Fruit fly (Drosophila melanogaster) whole organism, embryonic: ENCODE data around the gene mRpL4.
A peak's percentile ranks its signal among the peaks of the same experiment; 100 is the strongest.

Experiments used
- CG10431 ChIP-seq: fragments of 200-800 bp; sonication (Bioruptor generic); optimal IDR thresholded peaks from 3 replicates; lab custom pipeline; 2018; ENCODE audit warnings: missing biosample characterization, mild to moderate bottlenecking, missing genetic modification characterization
- CG10959 ChIP-seq: fragments of 200-800 bp; sonication (Bioruptor generic); IDR thresholded peaks from 2 replicates; pipeline ENCODE4 v1.3.6; 2022; ENCODE audit warnings: missing biosample characterization, missing genetic modification characterization
- CG12155 ChIP-seq: fragments of 200-800 bp; sonication (Bioruptor generic); optimal IDR thresholded peaks from 3 replicates; lab custom pipeline; 2016; ENCODE audit warnings: missing biosample characterization, missing genetic modification characterization
- CG13296 ChIP-seq: fragments of 200-800 bp; sonication (Bioruptor generic); optimal IDR thresholded peaks from 3 replicates; lab custom pipeline; 2018; ENCODE audit warnings: missing biosample characterization, mild to moderate bottlenecking, missing genetic modification characterization
- CG1602 ChIP-seq: fragments of 200-800 bp; sonication (Bioruptor generic); optimal IDR thresholded peaks from 3 replicates; lab custom pipeline; 2016; ENCODE audit warnings: missing biosample characterization, missing genetic modification characterization
- CG1603 ChIP-seq: fragments of 200-800 bp; sonication (Bioruptor generic); optimal IDR thresholded peaks from 2 replicates; lab custom pipeline; 2019; ENCODE audit warnings: missing biosample characterization, mild to moderate bottlenecking, missing genetic modification characterization, moderate library complexity
- CG2199 ChIP-seq: fragments of 200-800 bp; sonication (Bioruptor generic); IDR thresholded peaks from 3 replicates; pipeline ENCODE4 v1.3.6; 2022; ENCODE audit warnings: missing biosample characterization, missing genetic modification characterization
- CG3281 ChIP-seq: fragments of 200-800 bp; sonication (Bioruptor generic); optimal IDR thresholded peaks from 3 replicates; lab custom pipeline; 2017; ENCODE audit warnings: missing biosample characterization, mild to moderate bottlenecking, missing genetic modification characterization
- CG4360 ChIP-seq: fragments of 200-800 bp; sonication (Bioruptor generic); IDR thresholded peaks from 2 replicates; pipeline ENCODE4 v1.3.6; 2022; ENCODE audit warnings: missing biosample characterization, missing genetic modification characterization
- CG6791 ChIP-seq: fragments of 200-800 bp; sonication (Bioruptor generic); IDR thresholded peaks from 3 replicates; pipeline ENCODE4 v1.3.6; 2022; ENCODE audit warnings: missing biosample characterization, missing genetic modification characterization; ENCODE audit not compliant: partially characterized antibody
- CG7745 ChIP-seq: fragments of 200-800 bp; sonication (Bioruptor generic); optimal IDR thresholded peaks from 2 replicates; lab custom pipeline; 2018; ENCODE audit warnings: missing biosample characterization, mild to moderate bottlenecking, missing genetic modification characterization, moderate library complexity
- CG7987 ChIP-seq: fragments of 200-800 bp; sonication (Bioruptor generic); optimal IDR thresholded peaks from 2 replicates; lab custom pipeline; 2018; ENCODE audit warnings: missing biosample characterization, mild to moderate bottlenecking, missing genetic modification characterization, moderate library complexity
- Ets65A ChIP-seq: fragments of 200-800 bp; sonication (Bioruptor generic); peaks from one replicate; lab custom pipeline; 2016; ENCODE audit warnings: missing biosample characterization, missing genetic modification characterization
- HHEX ChIP-seq: fragments of 200-800 bp; sonication (Bioruptor generic); optimal IDR thresholded peaks from 3 replicates; lab custom pipeline; 2017; ENCODE audit warnings: missing biosample characterization, mild to moderate bottlenecking, missing genetic modification characterization, missing genetic modification reagents
- HLH3B ChIP-seq: fragments of 200-800 bp; sonication (Bioruptor generic); IDR thresholded peaks from 2 replicates; pipeline ENCODE4 v1.3.6; 2022; ENCODE audit warnings: missing biosample characterization, missing genetic modification characterization
- Med ChIP-seq: fragments of 200-800 bp; sonication (Bioruptor generic); peaks from one replicate; lab custom pipeline; 2016; ENCODE audit warnings: missing biosample characterization, missing genetic modification characterization, mild to moderate bottlenecking, inconsistent platforms, moderate library complexity
- Nf-YC ChIP-seq: fragments of 200-800 bp; optimal IDR thresholded peaks from 3 replicates; lab custom pipeline; 2019; ENCODE audit warnings: missing biosample characterization, mild to moderate bottlenecking, missing genetic modification characterization, moderate library complexity
- Pdp1 ChIP-seq, 2 experiments: fragments of 200-800 bp; sonication (Bioruptor generic); optimal IDR thresholded peaks; 3 replicates each; lab custom pipeline; 2016; ENCODE audit warnings: missing biosample characterization in 2 of 2, missing genetic modification characterization in 2 of 2, mild to moderate bottlenecking in 1 of 2, moderate library complexity in 1 of 2
- Side ChIP-seq: fragments of 200-800 bp; sonication (Bioruptor generic); optimal IDR thresholded peaks from 2 replicates; lab custom pipeline; 2016; ENCODE audit warnings: missing biosample characterization, missing genetic modification characterization
- Six4 ChIP-seq: fragments of 200-800 bp; sonication (Bioruptor generic); optimal IDR thresholded peaks from 2 replicates; lab custom pipeline; 2016; ENCODE audit warnings: missing biosample characterization, missing genetic modification characterization
- Spps ChIP-seq: fragments of 200-800 bp; sonication (Bioruptor generic); optimal IDR thresholded peaks from 2 replicates; lab custom pipeline; 2018; ENCODE audit warnings: missing biosample characterization, mild to moderate bottlenecking, missing genetic modification characterization
- Taf1 ChIP-seq: fragments of 200-800 bp; sonication (Bioruptor generic); IDR thresholded peaks from 2 replicates; pipeline ENCODE4 v1.3.6; 2022; ENCODE audit warnings: missing biosample characterization, missing genetic modification characterization
- ash1 ChIP-seq: fragments of 200-800 bp; sonication (Bioruptor generic); optimal IDR thresholded peaks from 2 replicates; lab custom pipeline; 2018; ENCODE audit warnings: missing biosample characterization, mild to moderate bottlenecking, missing genetic modification characterization
- bsh ChIP-seq, 2 experiments: fragments of 200-800 bp; sonication (Bioruptor generic); optimal IDR thresholded peaks; 2 replicates each; lab custom pipeline; 2017 to 2018; ENCODE audit warnings: mild to moderate bottlenecking in 2 of 2, missing biosample characterization in 2 of 2, missing genetic modification characterization in 2 of 2, moderate library complexity in 1 of 2
- chinmo ChIP-seq: fragments of 200-800 bp; sonication (Bioruptor generic); IDR thresholded peaks from 4 replicates; pipeline ENCODE4 v1.3.6; 2022; ENCODE audit warnings: missing biosample characterization, missing genetic modification characterization; ENCODE audit not compliant: partially characterized antibody
- ci ChIP-seq: fragments of 200-800 bp; sonication (Bioruptor generic); IDR thresholded peaks from 3 replicates; pipeline ENCODE4 v1.3.6; 2022; ENCODE audit warnings: missing biosample characterization, missing genetic modification characterization
- crol ChIP-seq: fragments of 200-800 bp; sonication (Bioruptor generic); IDR thresholded peaks from 2 replicates; pipeline ENCODE4 v1.3.6; 2022; ENCODE audit warnings: missing biosample characterization, missing genetic modification characterization
- da ChIP-seq: fragments of 200-800 bp; sonication (Bioruptor generic); optimal IDR thresholded peaks from 2 replicates; lab custom pipeline; 2016; ENCODE audit warnings: missing biosample characterization, missing genetic modification characterization
- danr ChIP-seq: fragments of 200-800 bp; sonication (Bioruptor generic); IDR thresholded peaks from 2 replicates; pipeline ENCODE4 v1.3.6; 2022; ENCODE audit warnings: missing biosample characterization, missing genetic modification characterization
- dati ChIP-seq: fragments of 200-800 bp; sonication (Bioruptor generic); IDR thresholded peaks from 2 replicates; pipeline ENCODE4 v1.3.6; 2022; ENCODE audit warnings: missing biosample characterization, missing genetic modification characterization
- h ChIP-seq: fragments of >200 bp; optimal IDR thresholded peaks from 2 replicates; lab custom pipeline; 2017
- hbn ChIP-seq: fragments of 200-800 bp; sonication (Bioruptor generic); IDR thresholded peaks from 2 replicates; pipeline ENCODE4 v1.3.6; 2022; ENCODE audit warnings: missing biosample characterization, missing genetic modification characterization; ENCODE audit not compliant: partially characterized antibody
- lab ChIP-seq: fragments of 200-800 bp; sonication (Bioruptor generic); optimal IDR thresholded peaks from 3 replicates; lab custom pipeline; 2017; ENCODE audit warnings: missing biosample characterization, missing genetic modification characterization, mild to moderate bottlenecking, moderate library complexity, missing genetic modification reagents
- org-1 ChIP-seq: fragments of 200-800 bp; sonication (Bioruptor generic); optimal IDR thresholded peaks from 2 replicates; lab custom pipeline; 2017; ENCODE audit warnings: missing biosample characterization, missing genetic modification characterization
- run ChIP-seq: fragments of 200-800 bp; sonication (Bioruptor generic); optimal IDR thresholded peaks from 3 replicates; lab custom pipeline; 2018; ENCODE audit warnings: missing biosample characterization, mild to moderate bottlenecking, missing genetic modification characterization
- seq ChIP-seq: fragments of 200-800 bp; sonication (Bioruptor generic); IDR thresholded peaks from 2 replicates; pipeline ENCODE4 v1.3.6; 2022; ENCODE audit warnings: missing biosample characterization, missing genetic modification characterization
- sr ChIP-seq: fragments of 200-800 bp; sonication (Bioruptor generic); IDR thresholded peaks from 3 replicates; pipeline ENCODE4 v1.3.6; 2022; ENCODE audit warnings: missing biosample characterization, missing genetic modification characterization
- tgo ChIP-seq: fragments of 200-800 bp; sonication (Bioruptor generic); IDR thresholded peaks from 3 replicates; pipeline ENCODE4 v1.3.6; 2022; ENCODE audit warnings: missing biosample characterization, missing genetic modification characterization
- tio ChIP-seq: fragments of 200-800 bp; sonication (Bioruptor generic); optimal IDR thresholded peaks from 2 replicates; lab custom pipeline; 2017; ENCODE audit warnings: missing biosample characterization, missing genetic modification characterization, inconsistent platforms

Gene mRpL4

DNA sequence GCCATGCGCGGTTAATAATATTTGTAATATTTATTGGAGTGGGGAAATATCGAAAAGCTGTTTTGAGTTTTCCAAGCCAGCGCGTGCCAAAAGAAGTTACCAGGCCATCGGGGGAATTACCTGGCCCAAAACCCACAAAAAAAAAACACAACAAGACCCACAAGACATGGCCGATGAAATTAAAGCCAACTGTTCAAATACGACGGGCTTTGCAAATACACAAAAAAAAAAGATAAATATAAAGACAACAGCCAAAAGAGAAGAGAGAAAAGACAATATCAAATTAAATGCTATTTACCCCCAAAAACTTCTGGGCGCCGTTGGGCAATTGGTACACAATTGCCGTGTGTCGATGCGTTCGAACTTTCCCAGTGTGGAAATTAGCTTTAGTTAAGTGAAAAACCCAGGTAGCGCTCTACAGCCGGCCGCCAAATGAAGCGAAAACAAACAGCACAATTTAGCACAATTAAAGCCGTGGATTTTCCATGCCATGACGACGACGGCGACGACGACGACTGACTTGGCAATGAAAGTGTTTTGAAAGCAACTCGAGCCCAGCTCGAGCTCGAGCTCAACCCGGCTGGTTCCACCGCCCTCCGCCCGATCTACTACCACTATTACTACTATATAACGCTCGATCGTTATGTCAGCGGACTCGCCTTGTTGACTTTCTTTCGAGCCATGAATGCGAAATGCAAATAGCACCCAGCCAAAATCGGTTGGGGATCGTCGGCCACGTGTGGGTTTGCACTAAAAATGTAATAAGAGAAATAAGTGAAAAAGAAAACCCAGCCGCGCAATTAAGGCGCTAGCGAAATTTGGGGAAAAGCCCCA is 10.9 kb downstream of the mRpL4 start (continued):
- TF ChIP-seq CG10431 (peak; percentile 64), Med (peak; percentile 85), danr (GFP tag; lab: Robert Waterston, UW) (peak; percentile 36; the same call in 1 of the 2 replicates), h (no peak), dati (GFP tag; lab: Robert Waterston, UW) (no peak), hbn (no peak), CG13296 (peak; percentile 66), org-1 (peak; percentile 20), tio (peak; percentile 16), CG7745 (tag; lab: Kevin White, UChicago) (no peak), da (GFP tag; lab: Kevin White, UChicago) (peak; percentile 17), CG12155 (peak; percentile 25), crol (GFP tag; lab: Robert Waterston, UW) (no peak), CG3281 (GFP tag; lab: Kevin White, UChicago) (peak; percentile 11), HHEX (GFP tag; lab: Kevin White, UChicago) (peak; percentile 50), CG4360 (GFP tag; lab: Robert Waterston, UW) (peak; percentile 21; the same call in 1 of the 2 replicates), Taf1 (no peak), Six4 (GFP tag; lab: Kevin White, UChicago) (peak; percentile 18), CG1603 (tag; lab: Kevin White, UChicago) (no peak), Nf-YC (tag; lab: Kevin White, UChicago) (no peak)

DNA sequence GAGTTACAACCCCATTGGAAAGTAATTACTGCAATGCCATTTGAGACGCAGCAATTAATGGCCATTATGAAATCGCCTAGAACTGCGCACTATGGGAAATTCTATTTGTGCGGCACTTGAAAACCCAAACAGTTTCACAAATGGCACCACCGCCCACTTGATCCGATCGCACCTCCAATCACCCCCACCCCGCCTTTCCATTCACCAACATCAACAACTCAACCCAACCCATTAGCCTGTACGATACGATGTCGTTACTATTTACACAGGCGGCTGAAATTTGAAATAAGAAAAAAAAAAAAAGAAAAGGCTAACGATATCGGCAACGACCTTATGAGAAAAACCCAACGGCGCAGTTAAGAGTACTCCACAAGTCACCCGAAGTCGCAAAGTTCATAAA is 11.8 kb downstream of the mRpL4 start:
- TF ChIP-seq sr (GFP tag; lab: Robert Waterston, UW) (0 out of 3 replicates have a peak, but pooled peaks have one; percentile 25), lab (GFP tag; lab: Kevin White, UChicago) (peak; percentile 1), seq (GFP tag; lab: Robert Waterston, UW) (0 out of 2 replicates have a peak, but pooled peaks have one; percentile 18), HLH3B (GFP tag; lab: Robert Waterston, UW) (0 out of 2 replicates have a peak, but pooled peaks have one; percentile 16), Spps (no peak), crol (GFP tag; lab: Robert Waterston, UW) (0 out of 2 replicates have a peak, but pooled peaks have one; percentile 50), Pdp1 (GFP tag; optimal IDR thresholded peaks at IDR 0.05; lab: Kevin White, UChicago) (no peak), ci (GFP tag; lab: Robert Waterston, UW) (0 out of 3 replicates have a peak, but pooled peaks have one; percentile 23), Med (peak; percentile 52), Ets65A (GFP tag; lab: Kevin White, UChicago) (peak; percentile 17), Side (GFP tag; lab: Kevin White, UChicago) (no peak), tgo (GFP tag; lab: Robert Waterston, UW) (no peak), CG6791 (GFP tag; lab: Robert Waterston, UW) (no peak), tio (no peak), CG4360 (GFP tag; lab: Robert Waterston, UW) (no peak), ash1 (GFP tag; lab: Kevin White, UChicago) (no peak)

DNA sequence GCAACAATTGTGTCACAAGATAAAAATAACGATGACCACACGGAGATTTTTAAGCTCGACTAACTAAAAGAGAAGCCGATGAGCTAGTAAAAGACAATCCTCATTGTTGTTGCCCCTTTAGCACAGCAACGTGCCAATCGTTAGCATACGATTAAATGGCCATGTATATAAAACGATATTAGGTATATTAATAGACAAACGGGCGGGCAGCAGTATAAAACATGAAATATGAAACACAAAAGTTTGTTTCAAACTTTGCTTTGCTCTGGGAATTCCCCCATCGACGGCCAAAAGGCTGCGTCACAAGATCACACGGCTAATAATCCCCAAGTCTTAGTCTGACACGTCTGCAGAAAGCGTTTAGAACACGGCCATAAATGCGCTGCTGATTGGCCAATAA is 12.5 kb downstream of the mRpL4 start:
- 0 out of 3 replicates have a peak, but pooled peaks have one; percentile 50 for TF ChIP-seq CG2199 (GFP tag; lab: Robert Waterston, UW)
- TF ChIP-seq CG1602 (GFP tag; lab: Kevin White, UChicago) = no peak
- no peak for TF ChIP-seq run
- no peak for TF ChIP-seq CG10959 (GFP tag; lab: Robert Waterston, UW)
- peak; percentile 64 for TF ChIP-seq Med
- 0 out of 4 replicates have a peak, but pooled peaks have one; percentile 17 for TF ChIP-seq chinmo
- TF ChIP-seq CG7987 (GFP tag; lab: Kevin White, UChicago) = no peak
- no peak for TF ChIP-seq bsh (GFP tag; optimal IDR thresholded peaks at IDR 0.05; lab: Kevin White, UChicago)
